Fruit fly (Drosophila melanogaster): ENCODE results near the gene CG32808.

CG32808 gene

dm6 chrX:1466505-1467381, 2.9 kb downstream of the CG32808 start (continued):
- TF ChIP-seq Xbp1 (GFP tag; optimal IDR thresholded peaks at IDR 0.05), result no peak
- TF ChIP-seq Dfd (GFP tag; optimal IDR thresholded peaks at IDR 0.05), result no peak
- no peak for TF ChIP-seq CG11695 (GFP tag; IDR thresholded peaks at IDR 0.05)
- TF ChIP-seq yki (optimal IDR thresholded peaks at IDR 0.05), result no peak
- peak; percentile 71 for TF ChIP-seq CG34376 (GFP tag; optimal IDR thresholded peaks at IDR 0.05)
- TF ChIP-seq Dbx (GFP tag; IDR thresholded peaks at IDR 0.05), result no peak
- TF ChIP-seq CG13894 (tag; optimal IDR thresholded peaks at IDR 0.05), result peak; percentile 61
- peak in 1 of 2 experiments; percentile 71 for TF ChIP-seq crp (GFP tag; optimal IDR thresholded peaks at IDR 0.05)
- TF ChIP-seq abd-A (tag; optimal IDR thresholded peaks at IDR 0.05), result no peak
- TF ChIP-seq CG34224 (GFP tag; IDR thresholded peaks at IDR 0.05; ENCODE audit: partially characterized antibody), result no peak; the same call in 2 of the 3 replicates
- TF ChIP-seq CG10209 (GFP tag; optimal IDR thresholded peaks at IDR 0.05), result no peak
- TF ChIP-seq CG34422 (GFP tag; IDR thresholded peaks at IDR 0.05), result peak; percentile 52; the same call in 1 of the 3 replicates
- peak; percentile 29 for TF ChIP-seq Meics (GFP tag; optimal IDR thresholded peaks at IDR 0.05)
- TF ChIP-seq CG3995 (GFP tag; optimal IDR thresholded peaks at IDR 0.05), result peak; percentile 70
- no peak for TF ChIP-seq vnd (GFP tag; IDR thresholded peaks at IDR 0.05; ENCODE audit: partially characterized antibody)
- TF ChIP-seq CG12071 (GFP tag; optimal IDR thresholded peaks at IDR 0.05), result no peak
- no peak for TF ChIP-seq CG18011 (GFP tag; optimal IDR thresholded peaks at IDR 0.05)
- no peak for TF ChIP-seq CG14667 (GFP tag; IDR thresholded peaks at IDR 0.05)
- no peak for TF ChIP-seq Blimp-1 (GFP tag; optimal IDR thresholded peaks at IDR 0.05)
- TF ChIP-seq otp (GFP tag; IDR thresholded peaks at IDR 0.05), result no peak
- TF ChIP-seq sens (GFP tag), result no peak
- no peak for TF ChIP-seq CG8388 (GFP tag; optimal IDR thresholded peaks at IDR 0.05)
- no peak for TF ChIP-seq CG12942 (GFP tag; optimal IDR thresholded peaks at IDR 0.05)
- no peak for TF ChIP-seq gt (GFP tag; IDR thresholded peaks at IDR 0.05)
- TF ChIP-seq bowl (GFP tag; IDR thresholded peaks at IDR 0.05), result no peak
- TF ChIP-seq Myb (GFP tag; optimal IDR thresholded peaks at IDR 0.05), result no peak
- peak; percentile 5 for TF ChIP-seq CG13296 (GFP tag; optimal IDR thresholded peaks at IDR 0.05)
- no peak for TF ChIP-seq MESR4 (GFP tag; optimal IDR thresholded peaks at IDR 0.05)
- no peak for TF ChIP-seq Doc3 (GFP tag; IDR thresholded peaks at IDR 0.05; ENCODE audit: partially characterized antibody)
- TF ChIP-seq CHES-1-like (GFP tag; optimal IDR thresholded peaks at IDR 0.05), result no peak
- no peak for TF ChIP-seq CG1602 (GFP tag; optimal IDR thresholded peaks at IDR 0.05)
- no peak for TF ChIP-seq pum (GFP tag; optimal IDR thresholded peaks at IDR 0.05)
- TF ChIP-seq Mad (GFP tag; optimal IDR thresholded peaks at IDR 0.05), result no peak
- no peak for TF ChIP-seq CG7745 (tag; optimal IDR thresholded peaks at IDR 0.05)
- TF ChIP-seq crol (GFP tag; IDR thresholded peaks at IDR 0.05), result peak; percentile 96
- TF ChIP-seq Bgb (GFP tag; IDR thresholded peaks at IDR 0.05; ENCODE audit: partially characterized antibody), result peak; percentile 40; the same call in 1 of the 2 replicates
- TF ChIP-seq Eip74EF (GFP tag; optimal IDR thresholded peaks at IDR 0.05), result peak in 1 of 2 experiments; percentile 36
- TF ChIP-seq sd (tag; optimal IDR thresholded peaks at IDR 0.05), result no peak
- TF ChIP-seq ranshi (GFP tag; IDR thresholded peaks at IDR 0.05), result no peak
- TF ChIP-seq tna (GFP tag; IDR thresholded peaks at IDR 0.05; ENCODE audit: partially characterized antibody), result no peak
- TF ChIP-seq CG6765 (GFP tag; optimal IDR thresholded peaks at IDR 0.05), result no peak
- TF ChIP-seq zfh1 (GFP tag; IDR thresholded peaks at IDR 0.05), result no peak
- no peak for TF ChIP-seq onecut (GFP tag; IDR thresholded peaks at IDR 0.05)
- TF ChIP-seq nau (GFP tag; optimal IDR thresholded peaks at IDR 0.05), result no peak
- no peak for TF ChIP-seq CG11560 (tag; IDR thresholded peaks at IDR 0.05)
- peak; percentile 99 for TF ChIP-seq CG9437 (GFP tag; optimal IDR thresholded peaks at IDR 0.05)
- TF ChIP-seq CG4730 (GFP tag; IDR thresholded peaks at IDR 0.05), result no peak
- 0 out of 2 replicates have a peak, but pooled peaks have one; percentile 9 for TF ChIP-seq CG31224 (GFP tag; IDR thresholded peaks at IDR 0.05)
- no peak for TF ChIP-seq oc (tag; optimal IDR thresholded peaks at IDR 0.05)
